Fruit fly (Drosophila melanogaster) whole organism, embryonic: ENCODE measurements around the gene CG13081.

Experiments used
- Antp ChIP-seq: fragments of 200-800 bp; sonication (Bioruptor generic); optimal IDR thresholded peaks from 3 replicates; lab custom pipeline; 2016; ENCODE audit warnings: missing biosample characterization, missing genetic modification characterization
- CG10209 ChIP-seq: fragments of 200-800 bp; sonication (Bioruptor generic); optimal IDR thresholded peaks from 3 replicates; lab custom pipeline; 2017; ENCODE audit warnings: missing biosample characterization, mild to moderate bottlenecking, missing genetic modification characterization, missing genetic modification reagents
- CG10959 ChIP-seq: fragments of 200-800 bp; sonication (Bioruptor generic); IDR thresholded peaks from 2 replicates; pipeline ENCODE4 v1.3.6; 2022; ENCODE audit warnings: missing biosample characterization, missing genetic modification characterization
- CG11085 ChIP-seq: fragments of 200-800 bp; sonication (Bioruptor generic); IDR thresholded peaks from 2 replicates; pipeline ENCODE4 v1.3.6; 2022; ENCODE audit warnings: missing biosample characterization, missing genetic modification characterization
- CG11456 ChIP-seq: fragments of 200-800 bp; sonication (Bioruptor generic); IDR thresholded peaks from 3 replicates; pipeline ENCODE4 v1.3.6; 2022; ENCODE audit warnings: missing biosample characterization, missing genetic modification characterization
- CG11695 ChIP-seq: fragments of 200-800 bp; sonication (Bioruptor generic); IDR thresholded peaks from 3 replicates; pipeline ENCODE4 v1.3.6; 2022; ENCODE audit warnings: missing biosample characterization, missing genetic modification characterization
- CG11696 ChIP-seq: fragments of 200-800 bp; sonication (Bioruptor generic); IDR thresholded peaks from 2 replicates; pipeline ENCODE4 v1.3.6; 2022; ENCODE audit warnings: missing biosample characterization, missing genetic modification characterization
- CG12391 ChIP-seq: fragments of 200-800 bp; sonication (Bioruptor generic); optimal IDR thresholded peaks from 3 replicates; lab custom pipeline; 2018; ENCODE audit warnings: missing biosample characterization, mild to moderate bottlenecking, missing genetic modification characterization, moderate library complexity
- CG14050 ChIP-seq: fragments of 200-800 bp; sonication (Bioruptor generic); IDR thresholded peaks from 3 replicates; pipeline ENCODE4 v1.3.6; 2022; ENCODE audit warnings: missing biosample characterization, missing genetic modification characterization
- CG15696 ChIP-seq: fragments of 200-800 bp; sonication (Bioruptor generic); optimal IDR thresholded peaks from 2 replicates; lab custom pipeline; 2019; ENCODE audit warnings: missing biosample characterization, mild to moderate bottlenecking, missing genetic modification characterization, moderate library complexity
- CG1603 ChIP-seq: fragments of 200-800 bp; sonication (Bioruptor generic); optimal IDR thresholded peaks from 2 replicates; lab custom pipeline; 2019; ENCODE audit warnings: missing biosample characterization, mild to moderate bottlenecking, missing genetic modification characterization, moderate library complexity
- CG16779 ChIP-seq: fragments of 200-800 bp; sonication (Bioruptor generic); IDR thresholded peaks from 2 replicates; pipeline ENCODE4 v1.3.6; 2022; ENCODE audit warnings: missing biosample characterization, missing genetic modification characterization
- CG16815 ChIP-seq: fragments of 200-800 bp; sonication (Bioruptor generic); optimal IDR thresholded peaks from 3 replicates; lab custom pipeline; 2017; ENCODE audit warnings: missing biosample characterization, mild to moderate bottlenecking, missing genetic modification characterization
- CG2116 ChIP-seq: fragments of 200-800 bp; sonication (Bioruptor generic); optimal IDR thresholded peaks from 3 replicates; lab custom pipeline; 2018; ENCODE audit warnings: missing biosample characterization, mild to moderate bottlenecking, missing genetic modification characterization
- CG2889 ChIP-seq: fragments of 200-800 bp; sonication (Bioruptor generic); IDR thresholded peaks from 3 replicates; pipeline ENCODE4 v1.3.6; 2022; ENCODE audit warnings: missing biosample characterization, missing genetic modification characterization
- CG33557 ChIP-seq: fragments of 200-800 bp; sonication (Bioruptor generic); optimal IDR thresholded peaks from 2 replicates; lab custom pipeline; 2019; ENCODE audit warnings: missing biosample characterization, mild to moderate bottlenecking, missing genetic modification characterization, moderate library complexity
- CG3407 ChIP-seq: fragments of 200-800 bp; sonication (Bioruptor generic); optimal IDR thresholded peaks from 2 replicates; lab custom pipeline; 2018; ENCODE audit warnings: missing biosample characterization, mild to moderate bottlenecking, missing genetic modification characterization
- CG5245 ChIP-seq: fragments of 200-800 bp; sonication (Bioruptor generic); optimal IDR thresholded peaks from 3 replicates; lab custom pipeline; 2016; ENCODE audit warnings: missing biosample characterization, missing genetic modification characterization
- CG9817 ChIP-seq: fragments of 200-800 bp; sonication (Bioruptor generic); optimal IDR thresholded peaks from 2 replicates; lab custom pipeline; 2018; ENCODE audit warnings: missing biosample characterization, mild to moderate bottlenecking, missing genetic modification characterization, moderate library complexity
- Dad ChIP-seq: fragments of 200-800 bp; sonication (Bioruptor generic); optimal IDR thresholded peaks from 3 replicates; lab custom pipeline; 2016; ENCODE audit warnings: missing biosample characterization, missing genetic modification characterization
- Dfd ChIP-seq, 2 experiments: fragments of >200 bp; optimal IDR thresholded peaks; 2 replicates each; lab custom pipeline; 2017; ENCODE audit warnings: missing biosample characterization in 2 of 2, missing genetic modification characterization in 2 of 2
- Doc2 ChIP-seq: fragments of 200-800 bp; sonication (Bioruptor generic); IDR thresholded peaks from 2 replicates; pipeline ENCODE4 v1.3.6; 2022; ENCODE audit warnings: missing biosample characterization, missing genetic modification characterization
- Doc3 ChIP-seq: fragments of 200-800 bp; sonication (Bioruptor generic); IDR thresholded peaks from 3 replicates; pipeline ENCODE4 v1.3.6; 2022; ENCODE audit warnings: missing biosample characterization, missing genetic modification characterization; ENCODE audit not compliant: partially characterized antibody
- E2f1 ChIP-seq: fragments of 200-800 bp; sonication (Bioruptor generic); IDR thresholded peaks from 2 replicates; pipeline ENCODE4 v1.3.6; 2022; ENCODE audit warnings: missing biosample characterization, missing genetic modification characterization
- Eip74EF ChIP-seq, 2 experiments: fragments of 200-800 bp in 1 of 2; fragments of >200 bp in 1 of 2; sonication (Bioruptor generic) in 1 of 2; optimal IDR thresholded peaks; 2 replicates each; lab custom pipeline; 2017 to 2019; ENCODE audit warnings: missing biosample characterization in 2 of 2, missing genetic modification characterization in 2 of 2, mild to moderate bottlenecking in 1 of 2, moderate library complexity in 1 of 2
- Elba2 ChIP-seq: fragments of 200-800 bp; sonication (Bioruptor generic); optimal IDR thresholded peaks from 3 replicates; lab custom pipeline; 2016; ENCODE audit warnings: missing biosample characterization, missing genetic modification characterization
- Hr3 ChIP-seq: fragments of 200-800 bp; sonication (Bioruptor generic); optimal IDR thresholded peaks from 3 replicates; lab custom pipeline; 2016; ENCODE audit warnings: missing biosample characterization, missing genetic modification characterization
- Mrtf ChIP-seq: fragments of 200-800 bp; sonication (Bioruptor generic); IDR thresholded peaks from 3 replicates; pipeline ENCODE4 v1.3.6; 2022; ENCODE audit warnings: missing biosample characterization, missing genetic modification characterization
- Nf-YB ChIP-seq: fragments of 200-800 bp; sonication (Bioruptor generic); optimal IDR thresholded peaks from 3 replicates; lab custom pipeline; 2019; ENCODE audit warnings: missing biosample characterization, mild to moderate bottlenecking, missing genetic modification characterization, moderate library complexity
- TFAM ChIP-seq: fragments of 200-800 bp; sonication (Bioruptor generic); optimal IDR thresholded peaks from 2 replicates; lab custom pipeline; 2017; ENCODE audit warnings: missing biosample characterization, missing genetic modification characterization, inconsistent platforms
- Usf ChIP-seq: fragments of 200-800 bp; sonication (Bioruptor generic); optimal IDR thresholded peaks from 2 replicates; lab custom pipeline; 2017; ENCODE audit warnings: missing genotype, missing biosample characterization, missing genetic modification characterization
- abd-A ChIP-seq: fragments of 200-800 bp; sonication (Bioruptor generic); optimal IDR thresholded peaks from 3 replicates; lab custom pipeline; 2019; ENCODE audit warnings: missing biosample characterization, mild to moderate bottlenecking, missing genetic modification characterization, moderate library complexity
- ato ChIP-seq: fragments of 200-800 bp; sonication (Bioruptor generic); IDR thresholded peaks from 2 replicates; pipeline ENCODE4 v1.3.6; 2022; ENCODE audit warnings: missing biosample characterization, missing genetic modification characterization; ENCODE audit not compliant: partially characterized antibody
- btn ChIP-seq: fragments of 200-800 bp; sonication (Bioruptor generic); optimal IDR thresholded peaks from 2 replicates; lab custom pipeline; 2016; ENCODE audit warnings: missing biosample characterization, missing genetic modification characterization
- caup ChIP-seq: fragments of 200-800 bp; sonication (Bioruptor generic); optimal IDR thresholded peaks from 3 replicates; lab custom pipeline; 2017; ENCODE audit warnings: missing biosample characterization, mild to moderate bottlenecking, missing genetic modification characterization, moderate library complexity; ENCODE audit not compliant: severe bottlenecking
- da ChIP-seq: fragments of 200-800 bp; sonication (Bioruptor generic); optimal IDR thresholded peaks from 2 replicates; lab custom pipeline; 2016; ENCODE audit warnings: missing biosample characterization, missing genetic modification characterization
- dan ChIP-seq: fragments of 200-800 bp; sonication (Bioruptor generic); IDR thresholded peaks from 2 replicates; pipeline ENCODE4 v1.3.6; 2022; ENCODE audit warnings: missing biosample characterization, missing genetic modification characterization
- dmrt11E ChIP-seq: fragments of 200-800 bp; sonication (Bioruptor generic); optimal IDR thresholded peaks from 3 replicates; lab custom pipeline; 2018; ENCODE audit warnings: missing biosample characterization, mild to moderate bottlenecking, missing genetic modification characterization, moderate library complexity
- hbn ChIP-seq: fragments of 200-800 bp; sonication (Bioruptor generic); IDR thresholded peaks from 2 replicates; pipeline ENCODE4 v1.3.6; 2022; ENCODE audit warnings: missing biosample characterization, missing genetic modification characterization; ENCODE audit not compliant: partially characterized antibody
- ind ChIP-seq: fragments of 200-800 bp; sonication (Bioruptor generic); optimal IDR thresholded peaks from 3 replicates; lab custom pipeline; 2016; ENCODE audit warnings: missing biosample characterization, missing genetic modification characterization
- kay ChIP-seq: fragments of 200-800 bp; sonication (Bioruptor generic); optimal IDR thresholded peaks from 2 replicates; lab custom pipeline; 2016; ENCODE audit warnings: missing biosample characterization, missing genetic modification characterization
- lov ChIP-seq, 2 experiments: fragments of 200-800 bp in 1 of 2; fragments of >200 bp in 1 of 2; sonication (Bioruptor generic) in 1 of 2; IDR thresholded peaks in 1 of 2; optimal IDR thresholded peaks in 1 of 2; 2 replicates in 1 of 2; 3 replicates in 1 of 2; pipeline versions ENCODE4 v1.3.6 to Lab custom; 2017 to 2022; ENCODE audit warnings: missing biosample characterization in 1 of 2, missing genetic modification characterization in 1 of 2
- scrt ChIP-seq: fragments of 200-800 bp; sonication (Bioruptor generic); optimal IDR thresholded peaks from 2 replicates; lab custom pipeline; 2018; ENCODE audit warnings: missing biosample characterization, mild to moderate bottlenecking, missing genetic modification characterization, moderate library complexity
- toy ChIP-seq: fragments of 200-800 bp; sonication (Bioruptor generic); IDR thresholded peaks from 2 replicates; pipeline ENCODE4 v1.3.6; 2022; ENCODE audit warnings: missing biosample characterization, missing genetic modification characterization
- trem ChIP-seq: fragments of 200-800 bp; optimal IDR thresholded peaks from 3 replicates; lab custom pipeline; 2019; ENCODE audit warnings: missing biosample characterization, mild to moderate bottlenecking, missing genetic modification characterization, moderate library complexity
- vfl ChIP-seq: fragments of 200-800 bp; sonication (Bioruptor generic); optimal IDR thresholded peaks from 2 replicates; lab custom pipeline; 2016; ENCODE audit warnings: missing biosample characterization, missing genetic modification characterization
- zen2 ChIP-seq: fragments of 200-800 bp; sonication (Bioruptor generic); IDR thresholded peaks from 3 replicates; pipeline ENCODE4 v1.3.6; 2022; ENCODE audit warnings: missing biosample characterization, missing genetic modification characterization; ENCODE audit not compliant: partially characterized antibody
- zfh1 ChIP-seq: fragments of 200-800 bp; sonication (Bioruptor generic); IDR thresholded peaks from 3 replicates; pipeline ENCODE4 v1.3.6; 2022; ENCODE audit warnings: missing biosample characterization, missing genetic modification characterization
- zfh2 ChIP-seq: fragments of 200-800 bp; sonication (Bioruptor generic); optimal IDR thresholded peaks from 2 replicates; lab custom pipeline; 2016; ENCODE audit warnings: missing biosample characterization, missing genetic modification characterization

The CG13081 gene

dm6 chr2L:19577187-19577765 is 36.9 kb downstream of the CG13081 start, which contains the start of the genes spi and msb1l (continued):
- no peak for TF ChIP-seq lov (optimal IDR thresholded peaks at IDR 0.05; lab: Kevin White, UChicago)
- 0 out of 3 replicates have a peak, but pooled peaks have one; percentile 37 for TF ChIP-seq lov (GFP tag; IDR thresholded peaks at IDR 0.05; lab: Robert Waterston, UW)
- peak; percentile 27 for TF ChIP-seq Usf (GFP tag; lab: Kevin White, UChicago)
- no peak for TF ChIP-seq CG5245 (GFP tag; lab: Kevin White, UChicago)
- TF ChIP-seq CG11695 (GFP tag; lab: Robert Waterston, UW), result no peak
- TF ChIP-seq Hr3 (GFP tag; lab: Kevin White, UChicago), result peak; percentile 71
- TF ChIP-seq dan, result no peak
- no peak for TF ChIP-seq abd-A (tag; lab: Kevin White, UChicago)
- TF ChIP-seq CG16779, result no peak
- no peak for TF ChIP-seq CG3407
- peak; percentile 33 for TF ChIP-seq CG10209 (GFP tag; lab: Kevin White, UChicago)
- TF ChIP-seq btn (GFP tag; lab: Kevin White, UChicago), result no peak
- TF ChIP-seq CG1603 (tag; lab: Kevin White, UChicago), result no peak
- no peak for TF ChIP-seq E2f1 (GFP tag; lab: Robert Waterston, UW)
- no peak for TF ChIP-seq zen2 (GFP tag; lab: Robert Waterston, UW)
- no peak for TF ChIP-seq Antp (GFP tag; lab: Kevin White, UChicago)
- no peak for TF ChIP-seq vfl (GFP tag; lab: Kevin White, UChicago)
- peak; percentile 74 for TF ChIP-seq trem (tag; lab: Kevin White, UChicago)
- TF ChIP-seq CG11456 (GFP tag; lab: Robert Waterston, UW), result no peak
- 0 out of 2 replicates have a peak, but pooled peaks have one; percentile 41 for TF ChIP-seq CG11085 (GFP tag; lab: Robert Waterston, UW)
- peak; percentile 36 for TF ChIP-seq CG33557 (GFP tag; lab: Kevin White, UChicago)
- TF ChIP-seq Dad (GFP tag; lab: Kevin White, UChicago), result no peak
- TF ChIP-seq toy (GFP tag; lab: Robert Waterston, UW), result no peak
- no peak; the same call in 2 of the 3 replicates for TF ChIP-seq zfh1 (GFP tag; lab: Robert Waterston, UW)
- peak; percentile 59 for TF ChIP-seq zfh2 (GFP tag; lab: Kevin White, UChicago)
- no peak for TF ChIP-seq CG10959 (GFP tag; lab: Robert Waterston, UW)
- no peak for TF ChIP-seq CG14050
- no peak for TF ChIP-seq TFAM (GFP tag; lab: Kevin White, UChicago)
- peak; percentile 50 for TF ChIP-seq CG16815 (GFP tag; lab: Kevin White, UChicago)
- no peak for TF ChIP-seq CG11696
- no peak for TF ChIP-seq Mrtf (GFP tag; lab: Robert Waterston, UW)
- no peak for TF ChIP-seq da (GFP tag; lab: Kevin White, UChicago)
- TF ChIP-seq kay (GFP tag; lab: Kevin White, UChicago), result no peak
- TF ChIP-seq CG9817, result peak; percentile 65
- peak; percentile 62 for TF ChIP-seq ind (GFP tag; lab: Kevin White, UChicago)
- no peak for TF ChIP-seq CG2889 (GFP tag; lab: Robert Waterston, UW)
- peak; percentile 81 for TF ChIP-seq CG12391 (tag; lab: Kevin White, UChicago)
- TF ChIP-seq Doc3 (GFP tag; lab: Robert Waterston, UW), result 0 out of 3 replicates have a peak, but pooled peaks have one; percentile 24
- peak; percentile 42 for TF ChIP-seq CG2116
- peak; percentile 62 for TF ChIP-seq CG15696
- no peak for TF ChIP-seq Nf-YB (GFP tag; lab: Kevin White, UChicago)
- no peak for TF ChIP-seq Eip74EF (GFP tag; optimal IDR thresholded peaks at IDR 0.05; lab: Kevin White, UChicago)
- TF ChIP-seq Elba2 (GFP tag; lab: Kevin White, UChicago), result peak; percentile 4
- TF ChIP-seq Doc2 (GFP tag; lab: Robert Waterston, UW), result no peak
- TF ChIP-seq Dfd (GFP tag; optimal IDR thresholded peaks at IDR 0.05; lab: Kevin White, UChicago), result no peak
- no peak for TF ChIP-seq hbn (GFP tag; lab: Robert Waterston, UW)
- no peak for TF ChIP-seq scrt (GFP tag; lab: Kevin White, UChicago)
- no peak for TF ChIP-seq ato (GFP tag; lab: Robert Waterston, UW)
- peak; percentile 63 for TF ChIP-seq dmrt11E (tag; lab: Kevin White, UChicago)
- TF ChIP-seq caup (GFP tag; lab: Kevin White, UChicago), result peak; percentile 14
